Fruit fly (Drosophila melanogaster) whole organism, embryonic: ENCODE data around the gene Kdm5.
A peak's percentile ranks its signal among the peaks of the same experiment; 100 is the strongest.

Experiments used
- BtbVII ChIP-seq: fragments of 200-800 bp; sonication (Bioruptor generic); optimal IDR thresholded peaks from 3 replicates; lab custom pipeline; 2017; ENCODE audit warnings: missing biosample characterization, mild to moderate bottlenecking, missing genetic modification characterization
- Bteb2 ChIP-seq: fragments of 200-800 bp; sonication (Bioruptor generic); optimal IDR thresholded peaks from 2 replicates; lab custom pipeline; 2016; ENCODE audit warnings: missing biosample characterization, missing genetic modification characterization
- CG1024 ChIP-seq: fragments of 200-800 bp; sonication (Bioruptor generic); IDR thresholded peaks from 2 replicates; pipeline ENCODE4 v1.3.6; 2022; ENCODE audit warnings: missing biosample characterization, missing genetic modification characterization
- CG10979 ChIP-seq: fragments of 200-800 bp; sonication (Bioruptor generic); optimal IDR thresholded peaks from 2 replicates; lab custom pipeline; 2018; ENCODE audit warnings: missing biosample characterization, mild to moderate bottlenecking, missing genetic modification characterization, moderate library complexity
- CG12104 ChIP-seq: fragments of 200-800 bp; sonication (Bioruptor generic); optimal IDR thresholded peaks from 3 replicates; lab custom pipeline; 2016; ENCODE audit warnings: missing biosample characterization, missing genetic modification characterization
- CG1233 ChIP-seq: fragments of 200-800 bp; sonication (Bioruptor generic); optimal IDR thresholded peaks from 4 replicates; lab custom pipeline; 2018; ENCODE audit warnings: missing biosample characterization, mild to moderate bottlenecking, missing genetic modification characterization
- CG12769 ChIP-seq: fragments of 200-800 bp; sonication (Bioruptor generic); optimal IDR thresholded peaks from 2 replicates; lab custom pipeline; 2019; ENCODE audit warnings: missing biosample characterization, mild to moderate bottlenecking, missing genetic modification characterization, moderate library complexity
- CG13123 ChIP-seq: fragments of 200-800 bp; sonication (Bioruptor generic); optimal IDR thresholded peaks from 2 replicates; lab custom pipeline; 2016; ENCODE audit warnings: missing biosample characterization, missing genetic modification characterization
- CG13624 ChIP-seq: fragments of 200-800 bp; sonication (Bioruptor generic); optimal IDR thresholded peaks from 2 replicates; lab custom pipeline; 2016; ENCODE audit warnings: missing biosample characterization, missing genetic modification characterization
- CG14441 ChIP-seq: fragments of 200-800 bp; sonication (Bioruptor generic); IDR thresholded peaks from 2 replicates; pipeline ENCODE4 v1.3.6; 2022; ENCODE audit warnings: missing biosample characterization, missing genetic modification characterization
- CG14860 ChIP-seq: fragments of 200-800 bp; sonication (Bioruptor generic); IDR thresholded peaks from 3 replicates; pipeline ENCODE4 v1.3.6; 2022; ENCODE audit warnings: missing biosample characterization, missing genetic modification characterization; ENCODE audit not compliant: partially characterized antibody
- CG17186 ChIP-seq: fragments of 200-800 bp; sonication (Bioruptor generic); optimal IDR thresholded peaks from 3 replicates; lab custom pipeline; 2017; ENCODE audit warnings: missing biosample characterization, missing genetic modification reagents, missing genetic modification characterization
- CG17359 ChIP-seq: fragments of 200-800 bp; sonication (Bioruptor generic); optimal IDR thresholded peaks from 3 replicates; lab custom pipeline; 2018; ENCODE audit warnings: missing biosample characterization, mild to moderate bottlenecking, missing genetic modification characterization, moderate library complexity
- CG18262 ChIP-seq: fragments of 200-800 bp; optimal IDR thresholded peaks from 3 replicates; lab custom pipeline; 2019; ENCODE audit warnings: missing biosample characterization, mild to moderate bottlenecking, missing genetic modification characterization, moderate library complexity
- CG1832 ChIP-seq: fragments of 200-800 bp; sonication (Bioruptor generic); optimal IDR thresholded peaks from 2 replicates; lab custom pipeline; 2017; ENCODE audit warnings: missing biosample characterization, mild to moderate bottlenecking, missing genetic modification characterization, inconsistent platforms
- CG2875 ChIP-seq: fragments of 200-800 bp; sonication (Bioruptor generic); optimal IDR thresholded peaks from 2 replicates; lab custom pipeline; 2017; ENCODE audit warnings: missing biosample characterization, mild to moderate bottlenecking, missing genetic modification characterization, missing genetic modification reagents
- CG32767 ChIP-seq: fragments of 200-800 bp; sonication (Bioruptor generic); IDR thresholded peaks from 2 replicates; pipeline ENCODE4 v1.3.6; 2022; ENCODE audit warnings: missing biosample characterization, missing genetic modification characterization
- CG3281 ChIP-seq: fragments of 200-800 bp; sonication (Bioruptor generic); optimal IDR thresholded peaks from 3 replicates; lab custom pipeline; 2017; ENCODE audit warnings: missing biosample characterization, mild to moderate bottlenecking, missing genetic modification characterization
- CG4707 ChIP-seq: fragments of 200-800 bp; sonication (Bioruptor generic); optimal IDR thresholded peaks from 2 replicates; lab custom pipeline; 2018; ENCODE audit warnings: missing biosample characterization, mild to moderate bottlenecking, missing genetic modification characterization, moderate library complexity
- CG4854 ChIP-seq: fragments of 200-800 bp; sonication (Bioruptor generic); optimal IDR thresholded peaks from 2 replicates; lab custom pipeline; 2016; ENCODE audit warnings: missing biosample characterization, missing genetic modification characterization, inconsistent platforms
- CG5953 ChIP-seq: fragments of 200-800 bp; sonication (Bioruptor generic); IDR thresholded peaks from 2 replicates; pipeline ENCODE4 v1.3.6; 2022; ENCODE audit warnings: missing biosample characterization, missing genetic modification characterization
- CG8290 ChIP-seq, 3 experiments: fragments of 200-800 bp; sonication (Bioruptor generic); optimal IDR thresholded peaks; 2 replicates each; lab custom pipeline; 2016 to 2019; ENCODE audit warnings: missing biosample characterization in 3 of 3, missing genetic modification characterization in 3 of 3, mild to moderate bottlenecking in 2 of 3, moderate library complexity in 1 of 3
- CG8765 ChIP-seq: fragments of 200-800 bp; sonication (Bioruptor generic); IDR thresholded peaks from 2 replicates; pipeline ENCODE4 v1.3.6; 2022; ENCODE audit warnings: missing biosample characterization, missing genetic modification characterization
- CG8944 ChIP-seq: fragments of 200-800 bp; sonication (Bioruptor generic); optimal IDR thresholded peaks from 3 replicates; lab custom pipeline; 2016; ENCODE audit warnings: missing biosample characterization, missing genetic modification characterization
- Camta ChIP-seq: fragments of 200-800 bp; sonication (Bioruptor generic); optimal IDR thresholded peaks from 2 replicates; lab custom pipeline; 2016; ENCODE audit warnings: missing biosample characterization, missing genetic modification characterization
- Dbx ChIP-seq: fragments of 200-800 bp; sonication (Bioruptor generic); IDR thresholded peaks from 3 replicates; pipeline ENCODE4 v1.3.6; 2022; ENCODE audit warnings: missing biosample characterization, missing genetic modification characterization
- Drgx ChIP-seq: fragments of 200-800 bp; sonication (Bioruptor generic); IDR thresholded peaks from 2 replicates; pipeline ENCODE4 v1.3.6; 2022; ENCODE audit warnings: missing biosample characterization, missing genetic modification characterization
- Fer2 ChIP-seq: fragments of 200-800 bp; sonication (Bioruptor generic); optimal IDR thresholded peaks from 2 replicates; lab custom pipeline; 2018; ENCODE audit warnings: missing biosample characterization, mild to moderate bottlenecking, missing genetic modification characterization, moderate library complexity
- HLH4C ChIP-seq: fragments of 200-800 bp; sonication (Bioruptor generic); IDR thresholded peaks from 3 replicates; pipeline ENCODE4 v1.3.6; 2022; ENCODE audit warnings: missing biosample characterization, missing genetic modification characterization; ENCODE audit not compliant: partially characterized antibody
- Hand ChIP-seq: fragments of 200-800 bp; sonication (Bioruptor generic); optimal IDR thresholded peaks from 2 replicates; lab custom pipeline; 2017; ENCODE audit warnings: mild to moderate bottlenecking, missing biosample characterization, missing genetic modification reagents, missing genetic modification characterization
- Hmr ChIP-seq: fragments of 200-800 bp; sonication (Bioruptor generic); optimal IDR thresholded peaks from 3 replicates; lab custom pipeline; 2017; ENCODE audit warnings: mild to moderate bottlenecking, missing biosample characterization, missing genetic modification reagents, missing genetic modification characterization
- MTF-1 ChIP-seq: fragments of 200-800 bp; sonication (Bioruptor generic); optimal IDR thresholded peaks from 2 replicates; lab custom pipeline; 2018; ENCODE audit warnings: missing biosample characterization, mild to moderate bottlenecking, missing genetic modification characterization, borderline replicate concordance
- Mes4 ChIP-seq: fragments of 200-800 bp; sonication (Bioruptor generic); optimal IDR thresholded peaks from 2 replicates; lab custom pipeline; 2016; ENCODE audit warnings: missing biosample characterization, missing genetic modification characterization
- NC2α ChIP-seq: fragments of 200-800 bp; sonication (Bioruptor generic); optimal IDR thresholded peaks from 2 replicates; lab custom pipeline; 2016; ENCODE audit warnings: missing biosample characterization, missing genetic modification characterization
- Rx ChIP-seq: fragments of 200-800 bp; sonication (Bioruptor generic); IDR thresholded peaks from 2 replicates; pipeline ENCODE4 v1.3.6; 2022; ENCODE audit warnings: missing biosample characterization, missing genetic modification characterization
- Xrp1 ChIP-seq: fragments of 200-800 bp; sonication (Bioruptor generic); IDR thresholded peaks from 2 replicates; pipeline ENCODE4 v1.3.6; 2022; ENCODE audit warnings: missing biosample characterization, missing genetic modification characterization
- fu2 ChIP-seq: fragments of 200-800 bp; sonication (Bioruptor generic); optimal IDR thresholded peaks from 2 replicates; lab custom pipeline; 2016; ENCODE audit warnings: missing biosample characterization, missing genetic modification characterization
- gcm2 ChIP-seq: fragments of 200-800 bp; sonication (Bioruptor generic); optimal IDR thresholded peaks from 2 replicates; lab custom pipeline; 2016; ENCODE audit warnings: missing biosample characterization, missing genetic modification characterization
- gsb ChIP-seq: fragments of 200-800 bp; sonication (Bioruptor generic); IDR thresholded peaks from 2 replicates; pipeline ENCODE4 v1.3.6; 2022; ENCODE audit warnings: missing biosample characterization, missing genetic modification characterization
- jigr1 ChIP-seq: fragments of 200-800 bp; sonication (Bioruptor generic); IDR thresholded peaks from 3 replicates; pipeline ENCODE4 v1.3.6; 2022; ENCODE audit warnings: missing biosample characterization, missing genetic modification characterization
- kay ChIP-seq: fragments of 200-800 bp; sonication (Bioruptor generic); optimal IDR thresholded peaks from 2 replicates; lab custom pipeline; 2016; ENCODE audit warnings: missing biosample characterization, missing genetic modification characterization
- lmd ChIP-seq: fragments of 200-800 bp; sonication (Bioruptor generic); IDR thresholded peaks from 2 replicates; pipeline ENCODE4 v1.3.6; 2022; ENCODE audit warnings: missing biosample characterization, missing genetic modification characterization
- oc ChIP-seq: fragments of 200-800 bp; sonication (Bioruptor generic); optimal IDR thresholded peaks from 2 replicates; lab custom pipeline; 2018; ENCODE audit warnings: missing biosample characterization, mild to moderate bottlenecking, missing genetic modification characterization, moderate library complexity
- pan ChIP-seq, 4 experiments: fragments of >200 bp in 3 of 4; fragments of 200-800 bp in 1 of 4; sonication (Bioruptor generic) in 1 of 4; optimal IDR thresholded peaks in 3 of 4; IDR thresholded peaks in 1 of 4; 2 replicates each; pipeline versions ENCODE4 v1.3.6 to Lab custom; 2017 to 2022; ENCODE audit warnings: missing biosample characterization in 2 of 4, missing genetic modification characterization in 2 of 4, mixed read lengths in 1 of 4
- pnt ChIP-seq: fragments of 200-800 bp; sonication (Bioruptor generic); optimal IDR thresholded peaks from 3 replicates; lab custom pipeline; 2016; ENCODE audit warnings: missing biosample characterization, missing genetic modification characterization
- rib ChIP-seq: fragments of 200-800 bp; sonication (Bioruptor generic); IDR thresholded peaks from 2 replicates; pipeline ENCODE4 v1.3.6; 2022; ENCODE audit warnings: missing biosample characterization, missing genetic modification characterization
- run ChIP-seq: fragments of 200-800 bp; sonication (Bioruptor generic); optimal IDR thresholded peaks from 3 replicates; lab custom pipeline; 2018; ENCODE audit warnings: missing biosample characterization, mild to moderate bottlenecking, missing genetic modification characterization
- sna ChIP-seq: fragments of 200-800 bp; sonication (Bioruptor generic); IDR thresholded peaks from 2 replicates; pipeline ENCODE4 v1.3.6; 2022; ENCODE audit warnings: missing biosample characterization, missing genetic modification characterization; ENCODE audit not compliant: partially characterized antibody
- stc ChIP-seq: fragments of 200-800 bp; sonication (Bioruptor generic); IDR thresholded peaks from 2 replicates; pipeline ENCODE4 v1.3.6; 2022; ENCODE audit warnings: missing biosample characterization, missing genetic modification characterization
- tgo ChIP-seq: fragments of 200-800 bp; sonication (Bioruptor generic); IDR thresholded peaks from 3 replicates; pipeline ENCODE4 v1.3.6; 2022; ENCODE audit warnings: missing biosample characterization, missing genetic modification characterization
- toy ChIP-seq: fragments of 200-800 bp; sonication (Bioruptor generic); IDR thresholded peaks from 2 replicates; pipeline ENCODE4 v1.3.6; 2022; ENCODE audit warnings: missing biosample characterization, missing genetic modification characterization

Gene Kdm5

dm6 chr2L:5986094-5986493 is 13.2 kb downstream of the Kdm5 start, which contains the start of gene ifc (continued):
- TF ChIP-seq Bteb2 (GFP tag; lab: Kevin White, UChicago), result peak; percentile 47
- TF ChIP-seq NC2α (GFP tag; lab: Kevin White, UChicago), result no peak
- no peak for TF ChIP-seq gcm2 (GFP tag; lab: Kevin White, UChicago)
- no peak for TF ChIP-seq Hand (GFP tag; lab: Kevin White, UChicago)
- no peak for TF ChIP-seq Drgx (GFP tag; lab: Robert Waterston, UW)
- peak; percentile 51 for TF ChIP-seq CG13123 (GFP tag; lab: Kevin White, UChicago)
- TF ChIP-seq CG4707, result no peak
- TF ChIP-seq CG12104 (GFP tag; lab: Kevin White, UChicago), result peak; percentile 8
- peak; percentile 31 for TF ChIP-seq CG4854 (GFP tag; lab: Kevin White, UChicago)
- no peak for TF ChIP-seq CG32767
- no peak for TF ChIP-seq lmd (GFP tag; lab: Robert Waterston, UW)
- no peak for TF ChIP-seq Xrp1 (GFP tag; lab: Robert Waterston, UW)
- TF ChIP-seq CG17359 (tag; lab: Kevin White, UChicago), result peak; percentile 41
- TF ChIP-seq pnt, result peak; percentile 41
- TF ChIP-seq CG8944 (GFP tag; lab: Kevin White, UChicago), result peak; percentile 40
- peak; percentile 10 for TF ChIP-seq Fer2 (tag; lab: Kevin White, UChicago)
- TF ChIP-seq gsb (GFP tag; lab: Robert Waterston, UW), result no peak
- no peak for TF ChIP-seq toy (GFP tag; lab: Robert Waterston, UW)
- no peak for TF ChIP-seq Dbx (GFP tag; lab: Robert Waterston, UW)
- TF ChIP-seq CG10979 (tag; lab: Kevin White, UChicago), result peak; percentile 36
- peak; percentile 87 for TF ChIP-seq oc (tag; lab: Kevin White, UChicago)
- peak; percentile 81 for TF ChIP-seq CG13624 (GFP tag; lab: Kevin White, UChicago)
- peak; percentile 71 for TF ChIP-seq Camta (GFP tag; lab: Kevin White, UChicago)
- no peak for TF ChIP-seq MTF-1 (GFP tag; lab: Kevin White, UChicago)
- TF ChIP-seq CG3281, result peak; percentile 50
- TF ChIP-seq CG17186 (GFP tag; lab: Kevin White, UChicago), result peak; percentile 66
- TF ChIP-seq CG8765, result no peak
- peak; percentile 73 for TF ChIP-seq Hmr
- TF ChIP-seq fu2 (GFP tag; lab: Kevin White, UChicago), result peak; percentile 53
- no peak for TF ChIP-seq CG2875 (GFP tag; lab: Kevin White, UChicago)
- no peak for TF ChIP-seq tgo (GFP tag; lab: Robert Waterston, UW)
- TF ChIP-seq stc (GFP tag; lab: Robert Waterston, UW), result no peak
- peak; percentile 52 for TF ChIP-seq kay (GFP tag; lab: Kevin White, UChicago)
- peak; percentile 30 for TF ChIP-seq Mes4 (GFP tag; lab: Kevin White, UChicago)
- TF ChIP-seq sna (GFP tag; lab: Robert Waterston, UW), result no peak
- peak; percentile 80 for TF ChIP-seq CG12769 (tag; lab: Kevin White, UChicago)
- no peak for TF ChIP-seq CG1832
- no peak for TF ChIP-seq jigr1
- no peak for TF ChIP-seq rib
- no peak for TF ChIP-seq HLH4C (GFP tag; lab: Robert Waterston, UW)
- no peak for TF ChIP-seq BtbVII
- no peak for TF ChIP-seq CG1233 (GFP tag; lab: Kevin White, UChicago)
- TF ChIP-seq Rx, result no peak
- peak; percentile 22 for TF ChIP-seq run
- TF ChIP-seq CG5953 (GFP tag; lab: Robert Waterston, UW), result no peak
- no peak for TF ChIP-seq pan (optimal IDR thresholded peaks at IDR 0.05; lab: Kevin White, UChicago)
- TF ChIP-seq pan (GFP tag; optimal IDR thresholded peaks at IDR 0.05 in 1 of 2, IDR thresholded peaks at IDR 0.05 in 1 of 2), result no peak
- TF ChIP-seq CG14441 (GFP tag; lab: Robert Waterston, UW), result no peak
- no peak for TF ChIP-seq CG14860 (GFP tag; lab: Robert Waterston, UW)
- TF ChIP-seq CG8290 (GFP tag; optimal IDR thresholded peaks at IDR 0.05; lab: Kevin White, UChicago), result peak; percentile 89
- peak; percentile 43 to 84 for TF ChIP-seq CG8290 (tag; optimal IDR thresholded peaks at IDR 0.05; lab: Kevin White, UChicago)
- TF ChIP-seq CG1024, result no peak
- peak; percentile 50 for TF ChIP-seq CG18262
